Worm (Caenorhabditis elegans): ENCODE data around the gene cyn-3.

The cyn-3 gene

ce11 chrV:15189567-15189966 is at the start of gene cyn-3 (continued):
- peak in 1 of 2 experiments; percentile 17 for TF ChIP-seq ztf-11 (tag; optimal IDR thresholded peaks at IDR 0.05)
- TF ChIP-seq hlh-4 (tag; optimal IDR thresholded peaks at IDR 0.05), result no peak
- TF ChIP-seq nhr-12 (tag; optimal IDR thresholded peaks at IDR 0.05), result no peak
- peak; percentile 86 for TF ChIP-seq lin-39 (tag; optimal IDR thresholded peaks at IDR 0.05)
- TF ChIP-seq unc-130 (tag; optimal IDR thresholded peaks at IDR 0.05), result peak; percentile 83
- TF ChIP-seq tlp-1 (tag; optimal IDR thresholded peaks at IDR 0.05), result no peak
- peak; percentile 91 for TF ChIP-seq blmp-1 (tag; optimal IDR thresholded peaks at IDR 0.05)
- TF ChIP-seq lsy-2 (tag; optimal IDR thresholded peaks at IDR 0.05), result peak; percentile 91 to 95
- peak; percentile 88 for TF ChIP-seq dsc-1 (tag; optimal IDR thresholded peaks at IDR 0.05)
- TF ChIP-seq nhr-77 (tag; optimal IDR thresholded peaks at IDR 0.05), result peak; percentile 74
- peak; percentile 96 for TF ChIP-seq snu-23 (GFP tag; optimal IDR thresholded peaks at IDR 0.05)
- TF ChIP-seq unc-98 (GFP tag; IDR thresholded peaks at IDR 0.05), result peak; percentile 8; the same call in 1 of the 2 replicates
- peak; percentile 31 for TF ChIP-seq fkh-4 (tag; optimal IDR thresholded peaks at IDR 0.05; ENCODE audit: borderline replicate concordance)
- peak; percentile 83 for TF ChIP-seq irx-1 (tag; optimal IDR thresholded peaks at IDR 0.05)
- no peak for TF ChIP-seq nhr-84 (tag; optimal IDR thresholded peaks at IDR 0.05)
- TF ChIP-seq ceh-63 (GFP tag; optimal IDR thresholded peaks at IDR 0.05), result no peak
- no peak for TF ChIP-seq unc-62 (GFP tag; optimal IDR thresholded peaks at IDR 0.05)
- peak; percentile 92 for TF ChIP-seq xbp-1 (tag; optimal IDR thresholded peaks at IDR 0.05)
- TF ChIP-seq lin-15B (tag; optimal IDR thresholded peaks at IDR 0.05), result peak; percentile 96
- TF ChIP-seq alr-1 (tag; optimal IDR thresholded peaks at IDR 0.05; ENCODE audit: borderline replicate concordance), result no peak
- TF ChIP-seq mab-9 (GFP tag; IDR thresholded peaks at IDR 0.05), result 0 out of 2 replicates have a peak, but pooled peaks have one; percentile 26
- peak; percentile 95 for TF ChIP-seq nhr-47 (tag; optimal IDR thresholded peaks at IDR 0.05)
- TF ChIP-seq C16A3.4 (tag; optimal IDR thresholded peaks at IDR 0.05), result peak; percentile 95
- peak in 1 of 2 experiments; percentile 85 for TF ChIP-seq mdl-1 (tag; optimal IDR thresholded peaks at IDR 0.05)
- TF ChIP-seq elt-3 (tag; optimal IDR thresholded peaks at IDR 0.05), result peak in 3 of 6 experiments; percentile 29 to 89 (median 83)
- TF ChIP-seq pqm-1 (tag; optimal IDR thresholded peaks at IDR 0.05), result no peak
- peak; percentile 10 for TF ChIP-seq ceh-8 (GFP tag; optimal IDR thresholded peaks at IDR 0.05)
- TF ChIP-seq egl-13 (tag; optimal IDR thresholded peaks at IDR 0.05), result peak; percentile 79
- TF ChIP-seq ceh-90 (tag; optimal IDR thresholded peaks at IDR 0.05), result no peak
- TF ChIP-seq efl-3 (GFP tag; optimal IDR thresholded peaks at IDR 0.05), result no peak
- peak; percentile 37 for TF ChIP-seq elt-2 (tag; optimal IDR thresholded peaks at IDR 0.05)

DNA sequence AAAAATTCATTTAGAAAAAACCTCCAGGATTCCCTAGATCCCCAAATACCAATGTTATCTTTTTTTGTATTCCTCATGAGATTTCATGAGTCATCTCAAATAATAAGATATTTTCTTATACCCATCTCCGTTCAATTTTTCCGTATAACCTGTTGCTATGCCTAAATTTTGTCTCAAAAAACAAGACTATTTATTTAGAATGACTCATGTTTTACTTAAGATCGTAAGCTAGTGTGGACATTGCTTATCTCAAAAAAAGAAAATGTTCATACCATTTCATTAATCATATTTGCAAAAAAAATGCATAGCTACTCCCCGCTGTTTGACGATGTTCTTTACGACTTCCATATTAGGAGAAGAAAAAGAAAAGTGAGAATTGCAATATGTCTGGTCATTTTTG is 49.5 kb upstream of the cyn-3 start, which contains the start of gene K08F9.3:
TSS of gene K08F9.3 (plus strand) at position 301 of the 400 bp plus-strand sequence.
- TF ChIP-seq ceh-82 (tag; optimal IDR thresholded peaks at IDR 0.05), result no peak
- no peak for TF ChIP-seq nhr-77 (tag; optimal IDR thresholded peaks at IDR 0.05)
- TF ChIP-seq sptf-1 (tag; optimal IDR thresholded peaks at IDR 0.05), result no peak
- no peak for TF ChIP-seq efl-3 (GFP tag; optimal IDR thresholded peaks at IDR 0.05)
- TF ChIP-seq nhr-47 (tag; optimal IDR thresholded peaks at IDR 0.05), result no peak
- TF ChIP-seq nhr-28 (tag; optimal IDR thresholded peaks at IDR 0.05), result no peak
- no peak for TF ChIP-seq fkh-10 (GFP tag; optimal IDR thresholded peaks at IDR 0.05)
- TF ChIP-seq lin-14 (GFP tag; optimal IDR thresholded peaks at IDR 0.05), result no peak
- no peak for TF ChIP-seq nhr-76 (tag; optimal IDR thresholded peaks at IDR 0.05)
- TF ChIP-seq unc-130 (tag; optimal IDR thresholded peaks at IDR 0.05), result no peak
- no peak for TF ChIP-seq ceh-8 (GFP tag; optimal IDR thresholded peaks at IDR 0.05)
- TF ChIP-seq mef-2 (tag; optimal IDR thresholded peaks at IDR 0.05), result no peak
- no peak for TF ChIP-seq irx-1 (tag; optimal IDR thresholded peaks at IDR 0.05)
- TF ChIP-seq grh-1 (GFP tag; IDR thresholded peaks at IDR 0.05), result no peak
- TF ChIP-seq ceh-90 (tag; optimal IDR thresholded peaks at IDR 0.05), result no peak
- no peak for TF ChIP-seq egl-13 (tag; optimal IDR thresholded peaks at IDR 0.05)
- TF ChIP-seq unc-30 (tag; optimal IDR thresholded peaks at IDR 0.05), result no peak
- no peak for TF ChIP-seq egl-27 (tag; optimal IDR thresholded peaks at IDR 0.05)
